Worm (Caenorhabditis elegans) whole organism, L1 larva: ENCODE measurements around the gene C04H4.1.

Source experiments
- ceh-88 ChIP-seq: fragments of 200-800 bp; sonication (Bioruptor generic); IDR thresholded peaks from 2 replicates; pipeline ENCODE4 v1.3.6; 2022; ENCODE audit warnings: missing genetic modification characterization, missing compliant biosample characterization
- egl-27 ChIP-seq, 2 experiments: fragments of 150-350 bp in 1 of 2; sonication (generic microtip); optimal IDR thresholded peaks; 3 replicates each; lab custom pipeline; 2017 to 2018; ENCODE audit warnings: missing biosample characterization in 2 of 2, missing genetic modification characterization in 2 of 2, missing genetic modification reagents in 2 of 2
- fkh-8 ChIP-seq: sonication (generic microtip); optimal IDR thresholded peaks from 2 replicates; lab custom pipeline; 2016; ENCODE audit warnings: mild to moderate bottlenecking, missing genetic modification characterization, missing compliant biosample characterization
- hlh-17 ChIP-seq: fragments of 200-800 bp; sonication (Bioruptor generic); optimal IDR thresholded peaks from 2 replicates; lab custom pipeline; 2018; ENCODE audit warnings: missing genetic modification characterization, mild to moderate bottlenecking, missing compliant biosample characterization, moderate library complexity, borderline replicate concordance
- jun-1 ChIP-seq: fragments of 150-350 bp; optimal IDR thresholded peaks from 2 replicates; lab custom pipeline; 2014; ENCODE audit warnings: missing biosample characterization, missing genetic modification reagents, missing genetic modification characterization
- nhr-12 ChIP-seq: sonication (generic microtip); optimal IDR thresholded peaks from 2 replicates; lab custom pipeline; 2017; ENCODE audit warnings: missing biosample characterization, missing genetic modification characterization
- skn-1 ChIP-seq: fragments of 150-350 bp; optimal IDR thresholded peaks from 2 replicates; lab custom pipeline; 2014; ENCODE audit warnings: missing biosample characterization, missing genetic modification characterization
- snpc-4 ChIP-seq: fragments of 150-350 bp; optimal IDR thresholded peaks from 2 replicates; lab custom pipeline; 2014; ENCODE audit warnings: missing biosample characterization, missing genetic modification characterization
- snu-23 ChIP-seq: sonication (generic microtip); optimal IDR thresholded peaks from 2 replicates; lab custom pipeline; 2016; ENCODE audit warnings: missing genetic modification characterization, missing compliant biosample characterization
- zag-1 ChIP-seq: fragments of 150-350 bp; optimal IDR thresholded peaks from 2 replicates; lab custom pipeline; 2014; ENCODE audit warnings: missing biosample characterization, missing genetic modification characterization
- ztf-4 ChIP-seq: fragments of 150-350 bp; optimal IDR thresholded peaks from 2 replicates; lab custom pipeline; 2014; ENCODE audit warnings: missing biosample characterization, missing genetic modification characterization

- no peak for TF ChIP-seq ztf-4 (tag; lab: Kevin White, UChicago)
- no peak for TF ChIP-seq zag-1 (tag; lab: Kevin White, UChicago)
- no peak for TF ChIP-seq fkh-8
- TF ChIP-seq hlh-17 (GFP tag; lab: Kevin White, UChicago), result no peak
- no peak for TF ChIP-seq jun-1
- no peak for TF ChIP-seq nhr-12
- no peak for TF ChIP-seq snu-23 (GFP tag; lab: Kevin White, UChicago)
- TF ChIP-seq ceh-88 (GFP tag; lab: Robert Waterston, UW), result no peak
- no peak for TF ChIP-seq skn-1 (tag; lab: Kevin White, UChicago)
- no peak for TF ChIP-seq egl-27 (tag; optimal IDR thresholded peaks at IDR 0.05; lab: Kevin White, UChicago)
- TF ChIP-seq snpc-4 (tag; lab: Kevin White, UChicago), result no peak
These were observed 48.3 kb downstream of the C04H4.1 start for ce11 chrII:8006962-8007361.
